Fruit fly (Drosophila melanogaster): ENCODE results near the gene Axs.
A peak's percentile ranks its signal among the peaks of the same experiment; 100 is the strongest.

Axs gene

DNA sequence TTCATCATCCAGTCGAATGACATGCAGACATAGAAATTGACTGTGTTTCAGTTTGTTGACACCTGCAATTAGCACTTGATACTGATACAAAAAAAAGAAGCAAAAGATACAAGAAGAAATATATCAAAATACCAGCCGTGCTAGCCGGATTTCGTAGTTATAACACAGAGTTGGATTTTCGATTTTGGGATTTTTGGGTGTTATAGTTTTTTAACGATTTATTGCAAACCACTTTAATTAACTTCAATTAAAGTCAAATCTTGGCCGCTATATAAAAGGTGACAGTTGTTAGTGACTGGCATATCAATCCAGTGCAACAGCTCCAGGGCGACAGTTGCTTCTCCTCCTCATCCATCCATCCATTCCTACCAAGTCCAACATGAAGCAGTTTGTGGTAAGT is 47.1 kb upstream of the Axs start, which contains the start of gene TwdlX:
TSS of gene TwdlX (plus strand) at position 301 of the 400 bp plus-strand sequence.
- no peak for TF ChIP-seq MESR4 (GFP tag; optimal IDR thresholded peaks at IDR 0.05)
- TF ChIP-seq CG3847 (GFP tag; IDR thresholded peaks at IDR 0.05), result no peak

DNA sequence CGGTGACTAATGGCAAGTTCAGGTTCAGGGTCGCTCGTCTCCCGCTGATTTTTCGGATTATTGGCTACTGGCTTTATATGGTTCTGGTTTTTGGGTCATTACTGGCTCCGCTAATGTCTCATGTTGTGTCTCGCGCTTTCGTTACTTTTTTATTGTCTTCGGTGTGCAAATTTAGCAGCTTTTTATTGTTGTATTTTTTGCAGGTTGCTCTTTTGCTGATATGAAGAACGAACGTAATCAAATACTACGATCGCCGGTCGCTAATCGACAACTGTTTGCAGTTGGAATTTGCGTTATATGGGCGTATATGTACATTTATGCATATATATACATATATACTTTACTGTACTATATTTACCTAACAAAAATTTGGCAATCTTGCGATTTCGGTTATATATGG is 40.8 kb upstream of the Axs start:
- no peak for TF ChIP-seq CG2202 (tag; optimal IDR thresholded peaks at IDR 0.05)
- no peak for TF ChIP-seq tup (GFP tag; optimal IDR thresholded peaks at IDR 0.05)
- no peak for TF ChIP-seq ci (GFP tag; IDR thresholded peaks at IDR 0.05)
- TF ChIP-seq Spps (tag; optimal IDR thresholded peaks at IDR 0.05), result no peak
- no peak for TF ChIP-seq Ssrp (tag; optimal IDR thresholded peaks at IDR 0.05)
- TF ChIP-seq CG15514 (GFP tag; optimal IDR thresholded peaks at IDR 0.05), result no peak

DNA sequence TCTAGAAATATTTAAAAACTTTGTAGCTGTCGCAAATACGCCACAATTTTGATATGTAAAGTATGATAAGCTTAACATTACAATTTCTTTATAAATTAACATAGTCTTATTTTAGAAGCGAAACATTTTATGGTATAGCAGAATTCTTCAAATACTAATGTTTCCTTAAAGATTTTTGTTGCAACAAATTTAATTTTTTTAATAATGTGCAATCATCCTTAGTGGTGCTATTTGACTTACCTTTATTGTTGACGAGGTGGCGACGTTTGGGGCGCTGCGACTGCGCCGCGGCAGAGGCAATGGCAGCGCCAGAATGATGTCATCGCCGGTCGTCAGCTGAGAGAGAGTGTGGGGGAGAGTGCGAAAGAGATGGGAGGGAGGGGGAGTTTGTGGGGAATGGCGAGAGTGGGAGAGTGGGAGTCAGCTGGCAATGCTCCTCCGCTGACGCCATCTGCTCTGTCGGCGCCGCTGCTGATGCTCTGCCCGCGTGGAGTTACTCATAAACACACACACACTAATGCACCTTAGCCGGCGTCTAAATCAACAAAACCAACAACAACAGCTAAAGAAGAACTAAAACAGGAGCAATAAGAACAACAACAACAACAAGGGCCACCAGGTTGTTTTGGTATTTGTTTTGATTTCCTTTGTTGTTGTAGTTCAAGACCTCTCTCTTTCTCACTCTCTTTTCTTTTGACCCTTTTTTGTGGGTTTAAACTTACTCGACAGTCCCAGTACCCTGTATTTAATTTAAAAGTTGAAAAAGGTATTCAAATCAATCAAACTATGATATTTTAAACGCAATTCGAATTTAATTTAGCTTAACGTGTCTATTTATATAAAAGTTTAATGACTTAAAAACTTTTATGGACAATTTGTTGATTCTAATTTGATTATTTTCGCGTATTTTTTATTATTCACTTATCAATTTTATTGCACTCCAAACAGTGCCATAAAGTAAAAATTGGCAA is 39.8 kb upstream of the Axs start:
- TF ChIP-seq NK7.1 (GFP tag; optimal IDR thresholded peaks at IDR 0.05), result no peak
- TF ChIP-seq peb (GFP tag; IDR thresholded peaks at IDR 0.05), result no peak
- TF ChIP-seq CG30403 (GFP tag; optimal IDR thresholded peaks at IDR 0.05), result peak; percentile 83
- TF ChIP-seq Ets97D (GFP tag; optimal IDR thresholded peaks at IDR 0.05), result no peak
- peak; percentile 84 for TF ChIP-seq CG15269 (tag; optimal IDR thresholded peaks at IDR 0.05)
- TF ChIP-seq H15 (GFP tag; IDR thresholded peaks at IDR 0.05), result peak; percentile 63; the same call in 1 of the 3 replicates
- peak; percentile 82 for TF ChIP-seq CG9215 (GFP tag; IDR thresholded peaks at IDR 0.05)
- peak; percentile 67 for TF ChIP-seq CG13775 (GFP tag; optimal IDR thresholded peaks at IDR 0.05)
- no peak for TF ChIP-seq CG11560 (tag; IDR thresholded peaks at IDR 0.05)
- no peak for TF ChIP-seq CG8478 (optimal IDR thresholded peaks at IDR 0.05)
- TF ChIP-seq p53 (GFP tag; optimal IDR thresholded peaks at IDR 0.05), result no peak
- TF ChIP-seq odd (GFP tag; optimal IDR thresholded peaks at IDR 0.05), result peak; percentile 44
- peak; percentile 57 for TF ChIP-seq H2.0 (GFP tag; IDR thresholded peaks at IDR 0.05)
- peak; percentile 86 for TF ChIP-seq Sox102F (GFP tag; optimal IDR thresholded peaks at IDR 0.05)
- TF ChIP-seq exex (tag; optimal IDR thresholded peaks at IDR 0.05), result no peak
- peak; percentile 8 for TF ChIP-seq wek (GFP tag; optimal IDR thresholded peaks at IDR 0.05)
- TF ChIP-seq CG7928 (GFP tag; optimal IDR thresholded peaks at IDR 0.05), result no peak
- peak; percentile 28; the same call in 1 of the 2 replicates for TF ChIP-seq CG4404 (GFP tag; IDR thresholded peaks at IDR 0.05)
- no peak for TF ChIP-seq gro (GFP tag; optimal IDR thresholded peaks at IDR 0.05)
- TF ChIP-seq ci (GFP tag; IDR thresholded peaks at IDR 0.05), result peak; percentile 80
- no peak for TF ChIP-seq CG10274 (GFP tag; optimal IDR thresholded peaks at IDR 0.05)
- TF ChIP-seq Ets65A (GFP tag), result no peak
- TF ChIP-seq CG17568 (GFP tag; optimal IDR thresholded peaks at IDR 0.05), result peak; percentile 72
- peak; percentile 67 for TF ChIP-seq CG1529 (GFP tag; optimal IDR thresholded peaks at IDR 0.05)
- TF ChIP-seq cwo (GFP tag; optimal IDR thresholded peaks at IDR 0.05), result peak; percentile 24
- TF ChIP-seq CG2202 (tag; optimal IDR thresholded peaks at IDR 0.05), result peak; percentile 47
- no peak; the same call in 1 of the 2 replicates for TF ChIP-seq amos (GFP tag; IDR thresholded peaks at IDR 0.05; ENCODE audit: partially characterized antibody)
- TF ChIP-seq zen2 (GFP tag; IDR thresholded peaks at IDR 0.05; ENCODE audit: partially characterized antibody), result no peak
- peak; percentile 27 for TF ChIP-seq CG12942 (GFP tag; optimal IDR thresholded peaks at IDR 0.05)
- TF ChIP-seq fd3F (GFP tag; optimal IDR thresholded peaks at IDR 0.05), result no peak
- no peak for TF ChIP-seq CG6272 (GFP tag; IDR thresholded peaks at IDR 0.05)
- peak; percentile 55 for TF ChIP-seq wor (GFP tag; IDR thresholded peaks at IDR 0.05)
- peak; percentile 17 for TF ChIP-seq CG12071 (GFP tag; optimal IDR thresholded peaks at IDR 0.05)
- peak; percentile 73 for TF ChIP-seq CG12299 (tag; optimal IDR thresholded peaks at IDR 0.05)
- TF ChIP-seq CG8924 (tag; optimal IDR thresholded peaks at IDR 0.05), result peak; percentile 79
- TF ChIP-seq CG6854 (GFP tag; optimal IDR thresholded peaks at IDR 0.05), result peak; percentile 30
- no peak for TF ChIP-seq CG3065 (GFP tag; optimal IDR thresholded peaks at IDR 0.05)
- TF ChIP-seq bab2 (GFP tag; optimal IDR thresholded peaks at IDR 0.05), result no peak
- peak; percentile 19 for TF ChIP-seq CG16863 (GFP tag; optimal IDR thresholded peaks at IDR 0.05)

All from whole organism, embryonic.